Worm (Caenorhabditis elegans) whole organism, L1 larva: ENCODE measurements around the gene vps-39.

Experiments
- aha-1 ChIP-seq: fragments of 150-350 bp; optimal IDR thresholded peaks from 2 replicates; lab custom pipeline; 2014; ENCODE audit warnings: missing biosample characterization, missing genetic modification characterization
- aly-2 ChIP-seq: fragments of 150-350 bp; optimal IDR thresholded peaks from 2 replicates; lab custom pipeline; 2014; ENCODE audit warnings: missing biosample characterization, missing genetic modification characterization
- blmp-1 ChIP-seq: fragments of 150-350 bp; optimal IDR thresholded peaks from 2 replicates; lab custom pipeline; 2014; ENCODE audit warnings: missing biosample characterization, missing genetic modification characterization
- ceh-8 ChIP-seq: fragments of 200-800 bp; sonication (Bioruptor generic); optimal IDR thresholded peaks from 2 replicates; lab custom pipeline; 2018; ENCODE audit warnings: mild to moderate bottlenecking, missing genetic modification characterization, moderate library complexity, missing compliant biosample characterization
- ceh-82 ChIP-seq, 3 experiments: fragments of 150-350 bp in 1 of 3; sonication (generic microtip) in 2 of 3; optimal IDR thresholded peaks; 2 replicates each; lab custom pipeline; 2014 to 2017; ENCODE audit warnings: missing biosample characterization in 3 of 3, missing genetic modification characterization in 3 of 3
- ceh-90 ChIP-seq: sonication (generic microtip); optimal IDR thresholded peaks from 2 replicates; lab custom pipeline; 2016; ENCODE audit warnings: missing genetic modification characterization, missing compliant biosample characterization
- dpl-1 ChIP-seq, 3 experiments: fragments of 150-350 bp in 2 of 3; sonication (generic microtip) in 1 of 3; optimal IDR thresholded peaks; 2 replicates each; lab custom pipeline; 2014 to 2017; ENCODE audit warnings: missing biosample characterization in 3 of 3, missing genetic modification characterization in 3 of 3, missing genetic modification reagents in 3 of 3
- dsc-1 ChIP-seq: sonication (generic microtip); optimal IDR thresholded peaks from 2 replicates; lab custom pipeline; 2016; ENCODE audit warnings: mild to moderate bottlenecking, missing genetic modification characterization, missing compliant biosample characterization
- efl-1 ChIP-seq, 4 experiments: fragments of 150-350 bp; optimal IDR thresholded peaks in 3 of 4; peaks in 1 of 4; 1 replicate in 1 of 4; 2 replicates in 3 of 4; lab custom pipeline; 2014; ENCODE audit warnings: missing biosample characterization in 2 of 4, missing genetic modification characterization in 2 of 4, missing genetic modification reagents in 2 of 4
- egl-27 ChIP-seq, 2 experiments: fragments of 150-350 bp in 1 of 2; sonication (generic microtip); optimal IDR thresholded peaks; 3 replicates each; lab custom pipeline; 2017 to 2018; ENCODE audit warnings: missing biosample characterization in 2 of 2, missing genetic modification characterization in 2 of 2, missing genetic modification reagents in 2 of 2
- elt-2 ChIP-seq: sonication (generic microtip); optimal IDR thresholded peaks from 2 replicates; lab custom pipeline; 2016; ENCODE audit warnings: missing genetic modification characterization, mild to moderate bottlenecking, inconsistent platforms, missing compliant biosample characterization, missing genetic modification reagents
- elt-3 ChIP-seq, 6 experiments: fragments of 150-350 bp in 1 of 6; sonication (generic microtip); optimal IDR thresholded peaks; 2 replicates each; lab custom pipeline; 2017 to 2018; ENCODE audit warnings: missing biosample characterization in 6 of 6, missing genetic modification characterization in 6 of 6, inconsistent platforms in 1 of 6
- fkh-10 ChIP-seq: sonication (generic microtip); optimal IDR thresholded peaks from 2 replicates; lab custom pipeline; 2017; ENCODE audit warnings: missing biosample characterization, missing genetic modification reagents, missing genetic modification characterization
- fkh-4 ChIP-seq: sonication (generic microtip); optimal IDR thresholded peaks from 2 replicates; lab custom pipeline; 2016; ENCODE audit warnings: missing compliant biosample characterization, missing genetic modification characterization, borderline replicate concordance
- fos-1 ChIP-seq: fragments of 150-350 bp; optimal IDR thresholded peaks from 2 replicates; lab custom pipeline; 2014; ENCODE audit warnings: missing biosample characterization, missing genetic modification characterization
- hlh-17 ChIP-seq: fragments of 200-800 bp; sonication (Bioruptor generic); optimal IDR thresholded peaks from 2 replicates; lab custom pipeline; 2018; ENCODE audit warnings: missing genetic modification characterization, mild to moderate bottlenecking, missing compliant biosample characterization, moderate library complexity, borderline replicate concordance
- isw-1 ChIP-seq: fragments of 200-800 bp; sonication (Bioruptor generic); IDR thresholded peaks from 2 replicates; pipeline ENCODE4 v1.3.6; 2022; ENCODE audit warnings: missing genetic modification characterization, missing compliant biosample characterization
- jun-1 ChIP-seq: fragments of 150-350 bp; optimal IDR thresholded peaks from 2 replicates; lab custom pipeline; 2014; ENCODE audit warnings: missing biosample characterization, missing genetic modification reagents, missing genetic modification characterization
- lin-35 ChIP-seq, 2 experiments: fragments of 150-350 bp; optimal IDR thresholded peaks; 2 replicates each; lab custom pipeline; 2014; ENCODE audit warnings: missing biosample characterization in 2 of 2, missing genetic modification characterization in 2 of 2, missing genetic modification reagents in 2 of 2
- lir-3 ChIP-seq: sonication (generic microtip); optimal IDR thresholded peaks from 2 replicates; lab custom pipeline; 2016; ENCODE audit warnings: mild to moderate bottlenecking, missing genetic modification characterization, moderate library complexity, missing compliant biosample characterization; ENCODE audit not compliant: poor library complexity
- nhr-11 ChIP-seq: fragments of 150-350 bp; optimal IDR thresholded peaks from 2 replicates; lab custom pipeline; 2014; ENCODE audit warnings: missing biosample characterization, missing genetic modification characterization
- nhr-12 ChIP-seq: sonication (generic microtip); optimal IDR thresholded peaks from 2 replicates; lab custom pipeline; 2017; ENCODE audit warnings: missing biosample characterization, missing genetic modification characterization
- nhr-20 ChIP-seq: sonication (generic microtip); optimal IDR thresholded peaks from 2 replicates; lab custom pipeline; 2016; ENCODE audit warnings: mild to moderate bottlenecking, missing genetic modification characterization, missing compliant biosample characterization
- nhr-28 ChIP-seq: fragments of 150-350 bp; optimal IDR thresholded peaks from 2 replicates; lab custom pipeline; 2014; ENCODE audit warnings: missing biosample characterization, missing genetic modification characterization
- nhr-71 ChIP-seq: sonication (generic microtip); optimal IDR thresholded peaks from 2 replicates; lab custom pipeline; 2016; ENCODE audit warnings: mild to moderate bottlenecking, missing genetic modification characterization, moderate library complexity, missing compliant biosample characterization
- nhr-77 ChIP-seq: fragments of 150-350 bp; optimal IDR thresholded peaks from 2 replicates; lab custom pipeline; 2014; ENCODE audit warnings: missing biosample characterization, missing genetic modification characterization
- snpc-4 ChIP-seq: fragments of 150-350 bp; optimal IDR thresholded peaks from 2 replicates; lab custom pipeline; 2014; ENCODE audit warnings: missing biosample characterization, missing genetic modification characterization
- sox-4 ChIP-seq: sonication (generic microtip); optimal IDR thresholded peaks from 2 replicates; lab custom pipeline; 2016; ENCODE audit warnings: missing genetic modification characterization, missing compliant biosample characterization
- sptf-1 ChIP-seq: fragments of 150-350 bp; optimal IDR thresholded peaks from 2 replicates; lab custom pipeline; 2014; ENCODE audit warnings: missing biosample characterization, missing genetic modification characterization
- sup-37 ChIP-seq: fragments of 200-800 bp; sonication (Bioruptor generic); optimal IDR thresholded peaks from 2 replicates; lab custom pipeline; 2018; ENCODE audit warnings: mild to moderate bottlenecking, missing genetic modification characterization, missing compliant biosample characterization
- unc-130 ChIP-seq: fragments of 150-350 bp; optimal IDR thresholded peaks from 2 replicates; lab custom pipeline; 2017; ENCODE audit warnings: missing biosample characterization, missing genetic modification characterization, inconsistent platforms
- unc-98 ChIP-seq: fragments of 200-800 bp; sonication (Bioruptor generic); IDR thresholded peaks from 2 replicates; pipeline ENCODE4 v1.3.6; 2022; ENCODE audit warnings: missing genetic modification characterization, missing compliant biosample characterization
- vab-15 ChIP-seq: sonication (generic microtip); optimal IDR thresholded peaks from 2 replicates; lab custom pipeline; 2017; ENCODE audit warnings: missing genotype, mild to moderate bottlenecking, missing genetic modification characterization, missing compliant biosample characterization
- xbp-1 ChIP-seq: sonication (generic microtip); optimal IDR thresholded peaks from 2 replicates; lab custom pipeline; 2016; ENCODE audit warnings: missing genetic modification characterization, missing compliant biosample characterization
- zag-1 ChIP-seq: fragments of 150-350 bp; optimal IDR thresholded peaks from 2 replicates; lab custom pipeline; 2014; ENCODE audit warnings: missing biosample characterization, missing genetic modification characterization
- zip-4 ChIP-seq: fragments of 200-800 bp; sonication (Bioruptor generic); optimal IDR thresholded peaks from 2 replicates; lab custom pipeline; 2018; ENCODE audit warnings: mild to moderate bottlenecking, missing genetic modification characterization, moderate library complexity, missing compliant biosample characterization
- ztf-11 ChIP-seq, 2 experiments: sonication (generic microtip); optimal IDR thresholded peaks; 2 replicates each; lab custom pipeline; 2016 to 2017; ENCODE audit warnings: missing genetic modification characterization in 2 of 2, missing biosample characterization in 1 of 2, missing compliant biosample characterization in 1 of 2
- ztf-4 ChIP-seq: fragments of 150-350 bp; optimal IDR thresholded peaks from 2 replicates; lab custom pipeline; 2014; ENCODE audit warnings: missing biosample characterization, missing genetic modification characterization

Gene vps-39

ce11 chrV:14023074-14023473, 15.1 kb downstream of the vps-39 start, which contains the start of gene T08G5.15:
T08G5.15 (minus strand) TSS chrV:14023174.
- TF ChIP-seq sox-4 (tag; lab: Kevin White, UChicago): peak; percentile 21
- TF ChIP-seq unc-98 (GFP tag; lab: Robert Waterston, UW): no peak

- TF ChIP-seq nhr-28 (no peak), zip-4 (GFP tag; lab: Kevin White, UChicago) (no peak), efl-1 (optimal IDR thresholded peaks at IDR 0.05; lab: Kevin White, UChicago) (no peak), efl-1 (GFP tag; optimal IDR thresholded peaks at IDR 0.05 in 1 of 2; lab: Kevin White, UChicago) (peak in 1 of 2 experiments; percentile 68), ztf-11 (tag; optimal IDR thresholded peaks at IDR 0.05; lab: Kevin White, UChicago) (no peak), fos-1 (tag; lab: Kevin White, UChicago) (no peak), sox-4 (tag; lab: Kevin White, UChicago) (no peak), dsc-1 (tag; lab: Kevin White, UChicago) (no peak), vab-15 (tag; lab: Kevin White, UChicago) (no peak), elt-2 (tag; lab: Kevin White, UChicago) (peak; percentile 61), snpc-4 (tag; lab: Kevin White, UChicago) (no peak), fkh-4 (no peak)
- TF ChIP-seq, all 84 proteins: peak for 2
Measured at ce11 chrV:14018640-14019039, 19.5 kb downstream of the vps-39 start, which contains the start of the genes mtl-2 and T08G5.1. mtl-2 (minus strand) TSS chrV:14018673. T08G5.1 (plus strand) TSS chrV:14018766.

DNA sequence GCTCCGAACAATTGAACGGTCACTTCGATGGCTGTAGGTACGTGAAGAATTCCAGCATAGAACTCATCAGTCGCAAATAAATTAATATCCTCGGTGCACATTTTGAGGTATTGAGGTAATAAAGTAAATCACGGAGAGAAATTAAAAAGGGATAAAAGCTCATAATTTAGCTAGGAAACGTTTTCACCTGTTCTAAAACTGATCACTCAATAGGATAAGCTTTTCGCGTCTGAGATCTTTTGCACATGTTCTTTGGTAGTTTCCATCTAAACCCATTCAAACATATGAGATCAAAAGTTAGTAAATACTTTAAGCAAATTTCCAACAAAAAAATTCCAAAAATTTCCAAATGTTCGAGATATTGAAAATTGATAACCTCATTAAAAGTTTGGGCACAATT, 20.7 kb downstream of the vps-39 start, which contains the start of gene srh-308:
TSS of gene srh-308 (minus strand) at position 101 of the 400 bp plus-strand sequence.
- no peak for TF ChIP-seq nhr-71
- TF ChIP-seq xbp-1 (tag; lab: Kevin White, UChicago): no peak
- no peak for TF ChIP-seq ceh-90 (tag; lab: Kevin White, UChicago)
- no peak for TF ChIP-seq elt-3 (tag; optimal IDR thresholded peaks at IDR 0.05; lab: Kevin White, UChicago)
- no peak for TF ChIP-seq nhr-20 (tag; lab: Kevin White, UChicago)
- no peak for TF ChIP-seq isw-1 (GFP tag; lab: Robert Waterston, UW)
- TF ChIP-seq fkh-10 (GFP tag; lab: Kevin White, UChicago): no peak
- TF ChIP-seq blmp-1 (tag; lab: Kevin White, UChicago): no peak
- TF ChIP-seq nhr-11 (tag; lab: Kevin White, UChicago): no peak
- no peak for TF ChIP-seq lir-3 (tag; lab: Kevin White, UChicago)
- TF ChIP-seq aly-2 (tag; lab: Kevin White, UChicago): no peak
- TF ChIP-seq snpc-4 (tag; lab: Kevin White, UChicago): no peak
- no peak for TF ChIP-seq unc-130 (tag; lab: Kevin White, UChicago)

DNA sequence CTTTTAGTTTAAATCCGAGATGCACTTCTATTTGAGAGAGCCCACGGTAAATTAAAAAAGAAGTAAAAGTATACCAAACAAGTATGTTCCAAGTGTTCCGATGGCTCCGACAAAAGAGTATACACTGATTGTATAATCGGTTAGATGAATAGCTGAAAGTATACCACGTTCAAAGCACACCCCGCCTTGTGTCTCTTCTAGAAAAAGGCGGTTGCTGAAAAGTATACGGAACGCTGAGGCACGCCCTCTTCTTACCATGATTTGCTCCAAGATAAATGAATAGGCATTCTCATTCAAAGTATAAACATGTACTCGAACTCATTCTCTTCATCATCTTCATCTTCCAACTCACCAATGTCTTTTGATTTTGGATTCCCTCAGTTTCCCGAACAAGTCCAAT, 23.8 kb downstream of the vps-39 start, which contains the start of gene end-3:
TSS of gene end-3 (plus strand) at position 301 of the 400 bp plus-strand sequence.
- TF ChIP-seq zag-1 (tag; lab: Kevin White, UChicago): no peak
- no peak for TF ChIP-seq lin-35 (GFP tag; optimal IDR thresholded peaks at IDR 0.05; lab: Kevin White, UChicago)
- no peak for TF ChIP-seq ceh-82 (tag; optimal IDR thresholded peaks at IDR 0.05; lab: Kevin White, UChicago)

DNA sequence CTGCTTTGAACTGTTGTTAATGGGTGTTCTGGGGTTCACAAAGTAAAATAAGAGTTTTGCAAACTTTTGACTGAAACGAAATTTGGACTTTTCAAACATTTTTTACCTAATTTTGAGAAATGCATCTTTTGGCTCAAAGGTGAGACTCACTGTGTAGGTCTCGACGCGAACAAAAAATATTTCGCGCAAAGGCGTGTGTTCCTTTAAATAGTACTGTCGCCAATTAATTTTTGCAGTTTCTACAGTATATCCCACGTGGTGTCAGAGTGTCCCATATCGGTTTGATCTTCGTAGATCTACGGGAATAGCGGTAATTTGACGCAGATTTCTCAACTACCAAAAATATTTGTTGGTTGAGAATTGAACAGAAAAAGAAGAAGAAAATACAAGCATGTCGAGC, 24.5 kb downstream of the vps-39 start:
- TF ChIP-seq elt-3 (tag; optimal IDR thresholded peaks at IDR 0.05; lab: Kevin White, UChicago) (no peak), efl-1 (optimal IDR thresholded peaks at IDR 0.05; lab: Kevin White, UChicago) (no peak), efl-1 (GFP tag; optimal IDR thresholded peaks at IDR 0.05 in 1 of 2; lab: Kevin White, UChicago) (peak in 1 of 2 experiments; percentile 71), ztf-11 (tag; optimal IDR thresholded peaks at IDR 0.05; lab: Kevin White, UChicago) (no peak), xbp-1 (tag; lab: Kevin White, UChicago) (no peak)

- TF ChIP-seq elt-2 (tag; lab: Kevin White, UChicago) (peak; percentile 0), egl-27 (tag; optimal IDR thresholded peaks at IDR 0.05; lab: Kevin White, UChicago) (no peak), ztf-4 (tag; lab: Kevin White, UChicago) (no peak), nhr-77 (tag; lab: Kevin White, UChicago) (peak; percentile 59), aly-2 (tag; lab: Kevin White, UChicago) (no peak), ceh-8 (no peak), nhr-71 (peak; percentile 86), fkh-4 (no peak), fos-1 (tag; lab: Kevin White, UChicago) (peak; percentile 38), dpl-1 (GFP tag; optimal IDR thresholded peaks at IDR 0.05; lab: Kevin White, UChicago) (peak; percentile 64 to 82 (median 78)), hlh-17 (no peak), aha-1 (tag; lab: Kevin White, UChicago) (no peak), sup-37 (GFP tag; lab: Kevin White, UChicago) (no peak), lin-35 (GFP tag; optimal IDR thresholded peaks at IDR 0.05; lab: Kevin White, UChicago) (peak; percentile 81 to 90), nhr-12 (no peak), jun-1 (peak; percentile 61), vab-15 (tag; lab: Kevin White, UChicago) (peak; percentile 1), sptf-1 (tag; lab: Kevin White, UChicago) (no peak)
Measured at ce11 chrV:14012002-14012554, 26.1 kb downstream of the vps-39 start, which contains the start of the genes ddx-17 and aip-1. ddx-17 (minus strand) TSS chrV:14012052. aip-1 (plus strand) TSS chrV:14012333.
